Worm (Caenorhabditis elegans): Measurements from ENCODE around the gene C15F1.2.

The C15F1.2 gene

DNA sequence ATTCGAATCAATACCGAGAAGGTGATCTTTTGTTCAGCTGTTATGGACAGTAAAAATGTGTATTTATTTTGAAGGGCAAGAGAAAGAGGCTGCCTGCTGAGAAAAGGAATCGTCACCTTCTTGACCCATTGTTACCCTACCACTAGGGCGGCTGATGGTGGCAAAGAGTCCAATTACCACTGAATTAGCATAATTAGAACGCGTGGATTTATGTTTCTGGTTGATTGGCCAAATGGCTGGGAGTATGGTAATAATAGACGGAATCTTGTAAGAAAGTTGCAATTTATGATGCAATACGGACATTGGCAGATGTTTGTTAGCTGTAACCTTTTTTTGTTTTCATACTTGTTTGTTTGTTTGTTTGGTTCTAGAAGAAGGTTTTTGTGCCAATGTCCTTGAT lies 39.9 kb upstream of the C15F1.2 start:
- TF ChIP-seq snpc-4 (tag; optimal IDR thresholded peaks at IDR 0.05) (no peak), ces-1 (GFP tag; optimal IDR thresholded peaks at IDR 0.05) (no peak), nhr-11 (tag; optimal IDR thresholded peaks at IDR 0.05) (no peak), C16A3.4 (tag; optimal IDR thresholded peaks at IDR 0.05) (no peak), lin-14 (GFP tag; optimal IDR thresholded peaks at IDR 0.05) (peak; percentile 3), nhr-84 (tag; optimal IDR thresholded peaks at IDR 0.05) (no peak)

DNA sequence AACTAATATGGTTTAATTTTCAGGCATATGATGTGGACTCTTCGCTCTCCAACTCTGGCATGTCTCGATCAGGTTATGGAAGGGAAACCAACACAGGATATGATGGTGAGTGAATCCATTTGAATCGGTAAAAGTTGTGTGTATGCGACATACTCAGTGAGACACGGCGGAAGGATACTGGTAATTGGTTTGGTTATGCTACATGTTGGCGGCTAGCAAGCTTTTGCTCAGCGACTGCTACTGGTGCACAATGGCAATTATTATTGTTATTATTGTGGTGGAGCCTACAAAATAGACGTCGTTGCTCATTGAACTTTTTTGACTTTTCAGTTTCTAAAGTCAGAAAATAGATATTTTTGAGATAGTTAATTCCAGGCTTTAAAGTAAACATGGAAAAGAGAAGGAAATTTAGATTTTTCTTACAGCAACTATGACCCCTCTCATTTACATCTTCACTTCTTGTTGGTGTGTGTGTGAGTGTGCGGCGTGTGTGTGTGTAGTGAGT lies 39.0 kb upstream of the C15F1.2 start:
- no peak for TF ChIP-seq lin-13 (GFP tag; optimal IDR thresholded peaks at IDR 0.05)
- TF ChIP-seq nhr-11 (tag; optimal IDR thresholded peaks at IDR 0.05): no peak
- TF ChIP-seq lin-14 (GFP tag; optimal IDR thresholded peaks at IDR 0.05): peak; percentile 28
- TF ChIP-seq C34B4.2 (tag; optimal IDR thresholded peaks at IDR 0.05): no peak
- TF ChIP-seq lin-39 (tag; optimal IDR thresholded peaks at IDR 0.05): no peak
- no peak for TF ChIP-seq mdl-1 (tag; optimal IDR thresholded peaks at IDR 0.05)
- no peak for TF ChIP-seq ztf-4 (tag; optimal IDR thresholded peaks at IDR 0.05)
- no peak for TF ChIP-seq nhr-47 (tag; optimal IDR thresholded peaks at IDR 0.05)
- no peak for TF ChIP-seq sox-4 (tag; optimal IDR thresholded peaks at IDR 0.05)
- no peak for TF ChIP-seq alr-1 (tag; optimal IDR thresholded peaks at IDR 0.05; ENCODE audit: borderline replicate concordance)
- no peak for TF ChIP-seq snpc-4 (tag; optimal IDR thresholded peaks at IDR 0.05)
- TF ChIP-seq skn-1 (tag; optimal IDR thresholded peaks at IDR 0.05): no peak
- TF ChIP-seq fkh-8 (tag; optimal IDR thresholded peaks at IDR 0.05): peak; percentile 40
- peak; percentile 16 for TF ChIP-seq mep-1 (tag; optimal IDR thresholded peaks at IDR 0.05)

DNA sequence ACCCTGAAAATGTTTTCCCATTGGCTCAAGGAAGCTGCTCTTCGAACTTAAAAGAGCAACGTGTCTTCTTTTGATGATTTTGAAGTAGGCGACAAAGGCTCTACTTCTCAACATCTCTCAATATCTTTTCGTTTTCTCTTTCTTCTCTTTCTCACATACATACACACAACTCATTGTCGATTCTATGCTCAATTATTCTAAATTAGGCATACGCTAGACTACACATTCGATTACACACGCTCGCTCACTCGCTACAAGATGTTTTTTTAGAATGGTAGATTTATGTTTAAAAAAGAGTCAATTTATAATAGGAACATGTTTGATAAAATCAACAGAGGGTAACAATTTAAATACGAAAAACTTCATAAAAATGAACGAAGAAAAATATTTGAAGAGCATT lies 38.2 kb upstream of the C15F1.2 start:
- TF ChIP-seq lin-13 (GFP tag; optimal IDR thresholded peaks at IDR 0.05): no peak
- peak; percentile 70 for TF ChIP-seq lin-14 (GFP tag; optimal IDR thresholded peaks at IDR 0.05)
- TF ChIP-seq nhr-71 (tag; optimal IDR thresholded peaks at IDR 0.05): peak; percentile 6
- no peak for TF ChIP-seq snu-23 (GFP tag; optimal IDR thresholded peaks at IDR 0.05)
- TF ChIP-seq fkh-10 (GFP tag; optimal IDR thresholded peaks at IDR 0.05): peak; percentile 7
- peak; percentile 17 for TF ChIP-seq fkh-8 (tag; optimal IDR thresholded peaks at IDR 0.05)
- TF ChIP-seq unc-86 (tag; optimal IDR thresholded peaks at IDR 0.05): peak; percentile 25

DNA sequence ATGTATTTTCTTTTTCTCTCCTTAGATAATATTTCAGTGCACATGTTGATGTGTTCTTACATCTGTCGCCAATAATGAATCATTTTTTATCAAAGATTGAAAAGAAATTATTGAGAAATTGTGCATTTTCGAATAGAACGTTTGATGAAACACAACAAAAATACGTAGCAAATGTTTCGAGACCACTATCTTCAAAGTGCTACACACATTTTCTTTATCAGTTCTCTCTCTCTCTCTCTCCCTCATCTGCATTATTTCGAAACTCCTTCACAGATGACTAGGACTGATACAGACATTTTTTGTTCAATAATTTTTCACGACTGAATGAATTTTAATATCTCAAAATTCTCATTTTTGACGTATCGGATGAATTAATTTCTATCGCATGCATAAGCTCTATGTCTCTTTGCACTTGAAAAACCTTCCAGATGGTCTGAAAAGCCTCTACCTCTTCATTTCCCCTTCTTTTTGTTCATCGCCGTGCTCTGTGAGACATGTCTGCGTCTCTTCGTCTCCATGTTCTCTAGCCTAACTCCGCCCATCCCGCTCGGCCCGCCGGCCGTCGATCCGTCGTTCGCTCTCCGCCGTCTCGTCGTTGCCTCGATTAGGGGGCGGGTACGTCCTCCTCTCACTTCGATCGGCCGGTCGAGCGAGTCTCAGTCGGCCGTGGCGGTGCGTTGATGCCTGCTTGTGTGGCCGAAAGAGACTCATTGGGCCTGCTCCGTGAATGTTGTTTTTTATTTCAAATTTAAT lies 36.3 kb upstream of the C15F1.2 start:
- TF ChIP-seq nhr-28 (tag; optimal IDR thresholded peaks at IDR 0.05): no peak
- TF ChIP-seq mab-9 (GFP tag; IDR thresholded peaks at IDR 0.05): no peak
- no peak for TF ChIP-seq vab-15 (tag; optimal IDR thresholded peaks at IDR 0.05)
- no peak for TF ChIP-seq sptf-1 (tag; optimal IDR thresholded peaks at IDR 0.05)
- no peak for TF ChIP-seq hlh-17 (GFP tag; optimal IDR thresholded peaks at IDR 0.05; ENCODE audit: borderline replicate concordance)
- no peak for TF ChIP-seq hpl-2 (GFP tag; optimal IDR thresholded peaks at IDR 0.05)
- peak in 1 of 2 experiments; percentile 3 for TF ChIP-seq efl-1 (optimal IDR thresholded peaks at IDR 0.05)
- TF ChIP-seq efl-1 (GFP tag; optimal IDR thresholded peaks at IDR 0.05 in 1 of 2): peak in 1 of 2 experiments; percentile 79
- no peak for TF ChIP-seq nhr-90 (tag; optimal IDR thresholded peaks at IDR 0.05; ENCODE audit: poor library complexity)
- peak; percentile 25 for TF ChIP-seq tbx-2 (tag; optimal IDR thresholded peaks at IDR 0.05)
- TF ChIP-seq sox-4 (tag; optimal IDR thresholded peaks at IDR 0.05): no peak
- TF ChIP-seq ceh-82 (tag; optimal IDR thresholded peaks at IDR 0.05): peak in 2 of 3 experiments; percentile 11 to 56
- no peak for TF ChIP-seq ama-1 (optimal IDR thresholded peaks at IDR 0.05)
- TF ChIP-seq nhr-76 (tag; optimal IDR thresholded peaks at IDR 0.05): no peak
- TF ChIP-seq ces-1 (GFP tag; optimal IDR thresholded peaks at IDR 0.05): no peak
- TF ChIP-seq xbp-1 (tag; optimal IDR thresholded peaks at IDR 0.05): no peak
- peak; percentile 8 for TF ChIP-seq snu-23 (GFP tag; optimal IDR thresholded peaks at IDR 0.05)
- no peak for TF ChIP-seq blmp-1 (tag; optimal IDR thresholded peaks at IDR 0.05)
- no peak for TF ChIP-seq ceh-88 (GFP tag; IDR thresholded peaks at IDR 0.05)
- TF ChIP-seq lin-35 (GFP tag; optimal IDR thresholded peaks at IDR 0.05): no peak
- peak; percentile 33 for TF ChIP-seq swsn-7 (tag; optimal IDR thresholded peaks at IDR 0.05)
- no peak for TF ChIP-seq lin-39 (tag; optimal IDR thresholded peaks at IDR 0.05)
- TF ChIP-seq ceh-8 (GFP tag; optimal IDR thresholded peaks at IDR 0.05): peak; percentile 61
- TF ChIP-seq lin-14 (GFP tag; optimal IDR thresholded peaks at IDR 0.05): peak; percentile 77
- no peak for TF ChIP-seq dpl-1 (GFP tag; optimal IDR thresholded peaks at IDR 0.05)
- no peak for TF ChIP-seq pax-3 (tag; optimal IDR thresholded peaks at IDR 0.05)
- TF ChIP-seq unc-130 (tag; optimal IDR thresholded peaks at IDR 0.05): no peak
- no peak for TF ChIP-seq nhr-237 (tag; optimal IDR thresholded peaks at IDR 0.05)
- peak; percentile 52 for TF ChIP-seq nhr-47 (tag; optimal IDR thresholded peaks at IDR 0.05)
- TF ChIP-seq C34B4.2 (tag; optimal IDR thresholded peaks at IDR 0.05): no peak
- no peak for TF ChIP-seq zag-1 (tag; optimal IDR thresholded peaks at IDR 0.05)
- no peak for TF ChIP-seq aha-1 (tag; optimal IDR thresholded peaks at IDR 0.05)
